Worm (Caenorhabditis elegans): ENCODE measurements around the gene shc-3.

Gene shc-3

ce11 chrX:13768562-13768961 lies 51.2 kb downstream of the shc-3 start:
- TF ChIP-seq blmp-1 (tag; optimal IDR thresholded peaks at IDR 0.05; ENCODE audit: insufficient read depth) (no peak), nhr-11 (tag; optimal IDR thresholded peaks at IDR 0.05) (no peak), fos-1 (tag; optimal IDR thresholded peaks at IDR 0.05) (no peak), nhr-23 (tag; optimal IDR thresholded peaks at IDR 0.05) (no peak), elt-1 (tag; optimal IDR thresholded peaks at IDR 0.05) (no peak), nhr-77 (tag; optimal IDR thresholded peaks at IDR 0.05) (no peak), sem-4 (tag; optimal IDR thresholded peaks at IDR 0.05) (peak; percentile 14), skn-1 (tag; optimal IDR thresholded peaks at IDR 0.05) (no peak), dmd-4 (tag; optimal IDR thresholded peaks at IDR 0.05) (no peak), unc-62 (GFP tag; optimal IDR thresholded peaks at IDR 0.05) (no peak), nhr-10 (tag; optimal IDR thresholded peaks at IDR 0.05) (no peak), ztf-1 (GFP tag; conservative IDR thresholded peaks at IDR 0.05) (no peak), mbf-1 (tag; optimal IDR thresholded peaks at IDR 0.05) (no peak), nhr-25 (tag; optimal IDR thresholded peaks at IDR 0.05) (no peak), ztf-11 (tag; optimal IDR thresholded peaks at IDR 0.05) (no peak), ztf-4 (tag; optimal IDR thresholded peaks at IDR 0.05) (peak; percentile 47), unc-55 (GFP tag; optimal IDR thresholded peaks at IDR 0.05) (peak; percentile 95), alr-1 (tag; optimal IDR thresholded peaks at IDR 0.05) (no peak), mab-5 (tag; optimal IDR thresholded peaks at IDR 0.05) (no peak), egl-27 (tag; optimal IDR thresholded peaks at IDR 0.05) (peak; percentile 71), unc-39 (tag; optimal IDR thresholded peaks at IDR 0.05) (no peak), lsy-2 (tag; optimal IDR thresholded peaks at IDR 0.05) (peak; percentile 17 to 72), lin-39 (tag; optimal IDR thresholded peaks at IDR 0.05) (no peak), gmeb-1 (tag; optimal IDR thresholded peaks at IDR 0.05) (no peak), sma-9 (GFP tag; optimal IDR thresholded peaks at IDR 0.05) (peak; percentile 80), sma-9 (tag; optimal IDR thresholded peaks at IDR 0.05) (no peak), lin-11 (tag; optimal IDR thresholded peaks at IDR 0.05) (peak; percentile 29), ZK546.5 (tag; optimal IDR thresholded peaks at IDR 0.05) (no peak), nhr-237 (tag; optimal IDR thresholded peaks at IDR 0.05) (no peak), ceh-16 (tag; optimal IDR thresholded peaks at IDR 0.05) (no peak), ama-1 (optimal IDR thresholded peaks at IDR 0.05) (peak; percentile 27), ceh-82 (tag; optimal IDR thresholded peaks at IDR 0.05) (no peak), nhr-6 (tag; optimal IDR thresholded peaks at IDR 0.05) (peak; percentile 54), sma-3 (GFP tag; optimal IDR thresholded peaks at IDR 0.05) (no peak), F13H6.1 (tag; optimal IDR thresholded peaks at IDR 0.05) (peak; percentile 48), lin-13 (GFP tag; optimal IDR thresholded peaks at IDR 0.05) (peak; percentile 36), aly-2 (tag; optimal IDR thresholded peaks at IDR 0.05) (no peak), zag-1 (tag; optimal IDR thresholded peaks at IDR 0.05) (peak; percentile 80), nhr-12 (tag; optimal IDR thresholded peaks at IDR 0.05) (no peak), Y55F3AM.14 (GFP tag; optimal IDR thresholded peaks at IDR 0.05) (peak; percentile 37), nhr-129 (tag; optimal IDR thresholded peaks at IDR 0.05) (peak; percentile 35), nhr-21 (tag; optimal IDR thresholded peaks at IDR 0.05) (peak; percentile 50), elt-3 (tag; optimal IDR thresholded peaks at IDR 0.05) (no peak), snpc-4 (tag; optimal IDR thresholded peaks at IDR 0.05) (no peak), R02D3.7 (tag; optimal IDR thresholded peaks at IDR 0.05) (no peak), C34F6.9 (tag; optimal IDR thresholded peaks at IDR 0.05) (peak; percentile 65), crh-2 (tag; optimal IDR thresholded peaks at IDR 0.05) (peak; percentile 84), mdl-1 (tag; optimal IDR thresholded peaks at IDR 0.05) (peak in 1 of 2 experiments; percentile 42), peb-1 (tag; optimal IDR thresholded peaks at IDR 0.05) (no peak)
